Fruit fly (Drosophila melanogaster) Kc167 (cell line): ENCODE measurements around the gene tim.

Source experiments
- Myc ChIP-seq: fragments of >200 bp; optimal IDR thresholded peaks from 2 replicates; lab custom pipeline; 2017; ENCODE audit warnings: missing external identifiers
- Sin3A ChIP-seq: fragments of >200 bp; optimal IDR thresholded peaks from 2 replicates; lab custom pipeline; 2018; ENCODE audit warnings: missing external identifiers
- h ChIP-seq: fragments of >200 bp; optimal IDR thresholded peaks from 3 replicates; lab custom pipeline; 2018; ENCODE audit warnings: missing external identifiers
- insv ChIP-seq: fragments of >200 bp; optimal IDR thresholded peaks from 3 replicates; lab custom pipeline; 2018; ENCODE audit warnings: missing external identifiers
- psq ChIP-seq: fragments of >200 bp; optimal IDR thresholded peaks from 2 replicates; lab custom pipeline; 2017; ENCODE audit warnings: missing external identifiers
- ttk ChIP-seq: sonication (Bioruptor generic); optimal IDR thresholded peaks from 2 replicates; lab custom pipeline; 2017; ENCODE audit warnings: missing external identifiers

- TF ChIP-seq psq = no peak
- no peak for TF ChIP-seq insv
- no peak for TF ChIP-seq ttk (lab: Kevin White, UChicago)
- no peak for TF ChIP-seq h (lab: Kevin White, UChicago)
- no peak for TF ChIP-seq Sin3A (lab: Kevin White, UChicago)
- TF ChIP-seq Myc (lab: Kevin White, UChicago) = no peak
Measured at dm6 chr2L:3504851-3505250, 3.1 kb downstream of the tim start.
